Worm (Caenorhabditis elegans) whole organism, L1 larva: ENCODE results near the gene xtr-1.

Source experiments
- C34B4.2 ChIP-seq: sonication (generic microtip); optimal IDR thresholded peaks from 2 replicates; lab custom pipeline; 2017; ENCODE audit warnings: mild to moderate bottlenecking, missing genetic modification characterization, missing compliant biosample characterization
- Y116A8C.19 ChIP-seq: sonication (generic microtip); optimal IDR thresholded peaks from 2 replicates; lab custom pipeline; 2016; ENCODE audit warnings: missing compliant biosample characterization, missing genetic modification characterization, borderline replicate concordance
- alr-1 ChIP-seq: fragments of 200-800 bp; sonication (Bioruptor generic); optimal IDR thresholded peaks from 2 replicates; lab custom pipeline; 2018; ENCODE audit warnings: borderline replicate concordance, mild to moderate bottlenecking, missing genetic modification characterization, missing compliant biosample characterization
- blmp-1 ChIP-seq: fragments of 150-350 bp; optimal IDR thresholded peaks from 2 replicates; lab custom pipeline; 2014; ENCODE audit warnings: missing biosample characterization, missing genetic modification characterization
- ceh-63 ChIP-seq: fragments of 200-800 bp; sonication (Bioruptor generic); optimal IDR thresholded peaks from 2 replicates; lab custom pipeline; 2018; ENCODE audit warnings: mild to moderate bottlenecking, missing genetic modification characterization, missing compliant biosample characterization
- ceh-88 ChIP-seq: fragments of 200-800 bp; sonication (Bioruptor generic); IDR thresholded peaks from 2 replicates; pipeline ENCODE4 v1.3.6; 2022; ENCODE audit warnings: missing genetic modification characterization, missing compliant biosample characterization
- dpl-1 ChIP-seq, 3 experiments: fragments of 150-350 bp in 2 of 3; sonication (generic microtip) in 1 of 3; optimal IDR thresholded peaks; 2 replicates each; lab custom pipeline; 2014 to 2017; ENCODE audit warnings: missing biosample characterization in 3 of 3, missing genetic modification characterization in 3 of 3, missing genetic modification reagents in 3 of 3
- grh-1 ChIP-seq: fragments of 200-800 bp; sonication (Bioruptor generic); IDR thresholded peaks from 2 replicates; pipeline ENCODE4 v1.3.6; 2022; ENCODE audit warnings: missing genetic modification reagents, missing genetic modification characterization, missing compliant biosample characterization
- hpl-2 ChIP-seq: fragments of 150-350 bp; optimal IDR thresholded peaks from 2 replicates; lab custom pipeline; 2014; ENCODE audit warnings: missing biosample characterization, missing genetic modification reagents, missing genetic modification characterization
- nhr-76 ChIP-seq: sonication (generic microtip); optimal IDR thresholded peaks from 2 replicates; lab custom pipeline; 2017; ENCODE audit warnings: missing biosample characterization, missing genetic modification characterization
- unc-86 ChIP-seq: sonication (generic microtip); optimal IDR thresholded peaks from 2 replicates; lab custom pipeline; 2016; ENCODE audit warnings: missing genetic modification characterization, missing compliant biosample characterization
- zag-1 ChIP-seq: fragments of 150-350 bp; optimal IDR thresholded peaks from 2 replicates; lab custom pipeline; 2014; ENCODE audit warnings: missing biosample characterization, missing genetic modification characterization

Gene xtr-1

ce11 chrX:11902661-11903060 lies 50.1 kb downstream of the xtr-1 start, which contains the start of gene Y62H9A.10:
TSS of gene Y62H9A.10 (minus strand) at chrX:11902761.
- TF ChIP-seq C34B4.2 (tag; lab: Kevin White, UChicago) (no peak), dpl-1 (GFP tag; optimal IDR thresholded peaks at IDR 0.05; lab: Kevin White, UChicago) (no peak), hpl-2 (GFP tag; lab: Kevin White, UChicago) (no peak), unc-86 (tag; lab: Kevin White, UChicago) (no peak), nhr-76 (tag; lab: Kevin White, UChicago) (no peak), alr-1 (tag; lab: Kevin White, UChicago) (no peak), blmp-1 (tag; lab: Kevin White, UChicago) (no peak), grh-1 (GFP tag; lab: Robert Waterston, UW) (no peak), ceh-63 (GFP tag; lab: Kevin White, UChicago) (no peak), ceh-88 (no peak), Y116A8C.19 (tag; lab: Kevin White, UChicago) (no peak), zag-1 (tag; lab: Kevin White, UChicago) (no peak)
